Worm (Caenorhabditis elegans): Measurements from ENCODE around the gene lmtr-5.

ce11 chrIII:3154968-3155367, 28.5 kb upstream of the lmtr-5 start, which contains the start of gene C44B11.1:
- TF ChIP-seq aly-2 (tag; optimal IDR thresholded peaks at IDR 0.05) (no peak), elt-1 (tag; optimal IDR thresholded peaks at IDR 0.05) (no peak), ama-1 (optimal IDR thresholded peaks at IDR 0.05) (no peak)

Data from whole organism, L2 larva.